Worm (Caenorhabditis elegans) whole organism, L4 larva: ENCODE measurements around the gene F58A6.1.

Source experiments
- D1046.2 ChIP-seq: fragments of 200-800 bp; sonication (Bioruptor generic); IDR thresholded peaks from 2 replicates; pipeline ENCODE4 v1.3.6; 2022; ENCODE audit warnings: missing genetic modification characterization, missing compliant biosample characterization
- F26F4.8 ChIP-seq: fragments of 200-800 bp; sonication (Bioruptor generic); conservative IDR thresholded peaks from 2 replicates; pipeline ENCODE4 v1.3.6; 2022; ENCODE audit warnings: missing genetic modification characterization, missing compliant biosample characterization
- F44E2.7 ChIP-seq: fragments of 200-800 bp; sonication (Bioruptor generic); IDR thresholded peaks from 2 replicates; pipeline ENCODE4 v2.1.2; 2022; ENCODE audit warnings: missing genetic modification characterization, missing compliant biosample characterization
- T20F7.1 ChIP-seq: fragments of 200-800 bp; sonication (Bioruptor generic); optimal IDR thresholded peaks from 2 replicates; lab custom pipeline; 2018; ENCODE audit warnings: mild to moderate bottlenecking, missing genetic modification characterization, missing compliant biosample characterization
- T26A8.4 ChIP-seq: fragments of 200-800 bp; sonication (Bioruptor generic); IDR thresholded peaks from 2 replicates; pipeline ENCODE4 v1.3.6; 2022; ENCODE audit warnings: missing genetic modification characterization, missing compliant biosample characterization
- ZK337.2 ChIP-seq: fragments of 200-800 bp; sonication (Bioruptor generic); IDR thresholded peaks from 2 replicates; pipeline ENCODE4 v1.3.6; 2022; ENCODE audit warnings: missing genetic modification reagents, missing genetic modification characterization, missing compliant biosample characterization
- ZK546.5 ChIP-seq, 2 experiments: sonication (generic microtip); optimal IDR thresholded peaks; 2 replicates each; lab custom pipeline; 2017; ENCODE audit warnings: missing biosample characterization in 2 of 2, missing genetic modification characterization in 2 of 2
- aha-1 ChIP-seq: fragments of 150-350 bp; peaks from one replicate; lab custom pipeline; 2014; ENCODE audit warnings: missing biosample characterization, missing genetic modification characterization
- arid-1 ChIP-seq: fragments of 200-800 bp; sonication (Bioruptor generic); conservative IDR thresholded peaks from 2 replicates; pipeline ENCODE4 v1.3.6; 2022; ENCODE audit warnings: missing genetic modification reagents, missing genetic modification characterization, missing compliant biosample characterization
- ceh-20 ChIP-seq: fragments of 200-800 bp; sonication (Bioruptor generic); IDR thresholded peaks from 2 replicates; pipeline ENCODE4 v1.3.6; 2022; ENCODE audit warnings: missing genetic modification reagents, missing genetic modification characterization, missing compliant biosample characterization
- ceh-32 ChIP-seq: sonication (generic microtip); optimal IDR thresholded peaks from 2 replicates; lab custom pipeline; 2016; ENCODE audit warnings: mild to moderate bottlenecking, missing genetic modification characterization, missing compliant biosample characterization; ENCODE audit not compliant: poor library complexity
- ceh-62 ChIP-seq: sonication (generic microtip); optimal IDR thresholded peaks from 2 replicates; lab custom pipeline; 2017; ENCODE audit warnings: missing biosample characterization, missing genetic modification characterization
- ceh-82 ChIP-seq: sonication (generic microtip); optimal IDR thresholded peaks from 2 replicates; lab custom pipeline; 2017; ENCODE audit warnings: missing biosample characterization, missing genetic modification characterization
- cey-2 ChIP-seq: sonication (generic microtip); optimal IDR thresholded peaks from 3 replicates; lab custom pipeline; 2017; ENCODE audit warnings: missing genetic modification characterization, mild to moderate bottlenecking, missing compliant biosample characterization, antibody characterized with exemption, borderline replicate concordance; ENCODE audit not compliant: insufficient read depth
- dmd-6 ChIP-seq: fragments of 200-800 bp; sonication (Bioruptor generic); IDR thresholded peaks from 2 replicates; pipeline ENCODE4 v1.3.6; 2022; ENCODE audit warnings: missing genetic modification reagents, missing genetic modification characterization, missing compliant biosample characterization
- dpl-1 ChIP-seq: fragments of 150-350 bp; optimal IDR thresholded peaks from 2 replicates; lab custom pipeline; 2014; ENCODE audit warnings: missing biosample characterization, missing genetic modification reagents, missing genetic modification characterization
- duxl-1 ChIP-seq: sonication (generic microtip); optimal IDR thresholded peaks from 2 replicates; lab custom pipeline; 2016; ENCODE audit warnings: mild to moderate bottlenecking, missing genetic modification characterization, moderate library complexity, missing compliant biosample characterization; ENCODE audit not compliant: poor library complexity
- egl-27 ChIP-seq: sonication (generic microtip); optimal IDR thresholded peaks from 3 replicates; lab custom pipeline; 2017; ENCODE audit warnings: missing biosample characterization, missing genetic modification reagents, missing genetic modification characterization
- gei-8 ChIP-seq: fragments of 200-800 bp; sonication (Bioruptor generic); optimal IDR thresholded peaks from 2 replicates; lab custom pipeline; 2018; ENCODE audit warnings: mild to moderate bottlenecking, missing genetic modification characterization, missing compliant biosample characterization
- hif-1 ChIP-seq, 2 experiments: sonication (generic microtip); optimal IDR thresholded peaks; 2 replicates each; lab custom pipeline; 2016 to 2017; ENCODE audit warnings: missing compliant biosample characterization in 2 of 2, missing genetic modification characterization in 2 of 2, missing genetic modification reagents in 2 of 2, missing genotype in 2 of 2, mild to moderate bottlenecking in 1 of 2
- hlh-11 ChIP-seq: fragments of 200-800 bp; sonication (Bioruptor generic); optimal IDR thresholded peaks from 2 replicates; lab custom pipeline; 2018; ENCODE audit warnings: mild to moderate bottlenecking, missing genetic modification characterization, missing compliant biosample characterization
- hlh-30 ChIP-seq: sonication (generic microtip); optimal IDR thresholded peaks from 2 replicates; lab custom pipeline; 2017; ENCODE audit warnings: antibody characterized with exemption, mild to moderate bottlenecking, missing genetic modification characterization, missing compliant biosample characterization; ENCODE audit not compliant: insufficient read depth
- hmg-1.1 ChIP-seq: fragments of 200-800 bp; sonication (Bioruptor generic); IDR thresholded peaks from 2 replicates; pipeline ENCODE4 v1.3.6; 2022; ENCODE audit warnings: missing genetic modification reagents, missing genetic modification characterization, missing compliant biosample characterization
- lin-1 ChIP-seq: fragments of 200-800 bp; sonication (Bioruptor generic); IDR thresholded peaks from 2 replicates; pipeline ENCODE4 v1.3.6; 2022; ENCODE audit warnings: missing genetic modification reagents, missing genetic modification characterization, missing compliant biosample characterization
- lir-3 ChIP-seq: sonication (generic microtip); optimal IDR thresholded peaks from 2 replicates; lab custom pipeline; 2016; ENCODE audit warnings: mild to moderate bottlenecking, missing genetic modification characterization, missing compliant biosample characterization
- madf-9 ChIP-seq: fragments of 200-800 bp; sonication (Bioruptor generic); conservative IDR thresholded peaks from 2 replicates; pipeline ENCODE4 v1.3.6; 2022; ENCODE audit warnings: missing genetic modification reagents, missing genetic modification characterization, missing compliant biosample characterization
- mdl-1 ChIP-seq, 2 experiments: fragments of 150-350 bp in 1 of 2; sonication (generic microtip) in 1 of 2; optimal IDR thresholded peaks; 2 replicates each; lab custom pipeline; 2014 to 2017; ENCODE audit warnings: missing biosample characterization in 2 of 2, missing genetic modification characterization in 2 of 2
- mep-1 ChIP-seq: fragments of 150-350 bp; sonication (generic microtip); optimal IDR thresholded peaks from 3 replicates; lab custom pipeline; 2014; ENCODE audit warnings: missing biosample characterization, missing genetic modification characterization
- mxl-2 ChIP-seq: fragments of 200-800 bp; sonication (Bioruptor generic); conservative IDR thresholded peaks from 2 replicates; pipeline ENCODE4 v1.3.6; 2022; ENCODE audit warnings: missing genetic modification reagents, missing genetic modification characterization, missing compliant biosample characterization
- mxl-3 ChIP-seq: fragments of 200-800 bp; sonication (Bioruptor generic); optimal IDR thresholded peaks from 2 replicates; lab custom pipeline; 2018; ENCODE audit warnings: mild to moderate bottlenecking, missing genetic modification characterization, missing compliant biosample characterization
- nhr-237 ChIP-seq: sonication (generic microtip); optimal IDR thresholded peaks from 2 replicates; lab custom pipeline; 2017; ENCODE audit warnings: missing biosample characterization, missing genetic modification characterization
- nhr-41 ChIP-seq: fragments of 200-800 bp; sonication (Bioruptor generic); IDR thresholded peaks from 2 replicates; pipeline ENCODE4 v1.3.6; 2022; ENCODE audit warnings: missing genetic modification reagents, missing genetic modification characterization, missing compliant biosample characterization
- nhr-76 ChIP-seq: fragments of 150-350 bp; optimal IDR thresholded peaks from 2 replicates; lab custom pipeline; 2014; ENCODE audit warnings: missing biosample characterization, missing genetic modification characterization
- pqm-1 ChIP-seq: sonication (generic microtip); optimal IDR thresholded peaks from 2 replicates; lab custom pipeline; 2017; ENCODE audit warnings: missing biosample characterization, missing genetic modification characterization
- rbr-2 ChIP-seq: sonication (generic microtip); optimal IDR thresholded peaks from 2 replicates; lab custom pipeline; 2016; ENCODE audit warnings: missing genotype, missing genetic modification characterization, missing compliant biosample characterization
- tra-1 ChIP-seq: fragments of 200-800 bp; sonication (Bioruptor generic); IDR thresholded peaks from 2 replicates; pipeline ENCODE4 v1.3.6; 2022; ENCODE audit warnings: missing genetic modification reagents, missing genetic modification characterization, missing compliant biosample characterization
- unc-130 ChIP-seq: sonication (generic microtip); optimal IDR thresholded peaks from 2 replicates; lab custom pipeline; 2016; ENCODE audit warnings: missing genetic modification reagents, missing genetic modification characterization, missing compliant biosample characterization
- unc-39 ChIP-seq: sonication (generic microtip); optimal IDR thresholded peaks from 2 replicates; lab custom pipeline; 2017; ENCODE audit warnings: missing biosample characterization, missing genetic modification characterization
- unc-62 ChIP-seq, 3 experiments: fragments of 150-350 bp in 1 of 3; sonication (generic microtip); optimal IDR thresholded peaks in 2 of 3; peaks in 1 of 3; 1 replicate in 1 of 3; 2 replicates in 2 of 3; lab custom pipeline; 2014 to 2017; ENCODE audit warnings: missing biosample characterization in 3 of 3, missing genetic modification characterization in 3 of 3, missing genetic modification reagents in 3 of 3, missing genotype in 1 of 3
- zfp-3 ChIP-seq: fragments of 200-800 bp; sonication (Bioruptor generic); conservative IDR thresholded peaks from 2 replicates; pipeline ENCODE4 v1.3.6; 2022; ENCODE audit warnings: missing genetic modification reagents, missing genetic modification characterization, missing compliant biosample characterization

F58A6.1 gene

DNA sequence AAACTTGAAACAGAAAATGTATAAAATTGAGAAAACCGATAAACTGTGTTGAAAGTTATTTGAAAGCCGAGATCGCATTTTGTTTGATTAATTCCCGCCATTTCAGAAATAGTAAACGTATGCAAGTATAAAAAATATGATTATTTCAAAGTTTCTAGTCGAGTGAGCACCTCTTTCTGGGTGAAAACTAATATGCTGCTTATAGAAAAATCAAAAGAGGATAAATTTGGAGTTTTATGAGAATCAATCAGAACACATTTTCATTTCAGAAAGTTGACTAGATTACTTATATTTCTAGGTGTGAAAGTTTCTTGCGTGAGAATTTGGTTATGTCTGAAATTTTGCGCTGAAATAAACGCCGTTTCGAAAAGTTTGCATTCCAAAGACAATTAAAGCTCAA lies 14.8 kb downstream of the F58A6.1 start, which contains the start of gene srb-13:
Gene srb-13 (minus strand): TSS at position 101 of the 400 bp plus-strand sequence.
- TF ChIP-seq gei-8 (GFP tag; lab: Kevin White, UChicago), result no peak
- no peak for TF ChIP-seq aha-1 (tag; lab: Kevin White, UChicago)
- TF ChIP-seq tra-1, result no peak
- no peak for TF ChIP-seq dmd-6 (GFP tag; lab: Robert Waterston, UW)
- TF ChIP-seq F44E2.7 (GFP tag; lab: Robert Waterston, UW), result no peak
- no peak for TF ChIP-seq ceh-62 (tag; lab: Kevin White, UChicago)
- TF ChIP-seq pqm-1 (tag; lab: Kevin White, UChicago), result no peak
- TF ChIP-seq unc-39, result no peak
- no peak for TF ChIP-seq ceh-32 (tag; lab: Kevin White, UChicago)
- no peak for TF ChIP-seq arid-1
- TF ChIP-seq lir-3 (tag; lab: Kevin White, UChicago), result no peak

DNA sequence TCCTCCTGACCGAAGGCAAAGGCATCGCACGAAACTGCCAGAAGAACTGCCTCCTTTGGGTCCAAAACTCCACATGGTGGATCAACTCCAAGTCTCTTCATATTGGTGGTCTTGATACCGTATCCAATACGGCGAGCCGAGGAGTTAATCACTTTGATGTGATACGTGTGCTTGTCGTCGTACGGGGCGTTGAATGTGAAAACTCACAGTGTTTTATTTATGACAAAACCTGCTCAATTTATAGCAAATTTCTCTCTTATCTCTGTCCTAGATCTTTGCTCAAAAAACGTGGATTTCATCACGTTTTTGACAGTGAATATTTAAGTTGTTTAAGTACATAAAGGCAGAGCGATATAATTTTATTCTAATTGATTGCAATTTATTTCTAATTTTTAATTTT lies 16.1 kb downstream of the F58A6.1 start, which contains the start of gene F58A6.9:
Gene F58A6.9 (minus strand): TSS at position 101 of the 400 bp plus-strand sequence.
- 0 out of 2 replicates have a peak, but pooled peaks have one; percentile 34 for TF ChIP-seq F26F4.8 (GFP tag; lab: Robert Waterston, UW)

DNA sequence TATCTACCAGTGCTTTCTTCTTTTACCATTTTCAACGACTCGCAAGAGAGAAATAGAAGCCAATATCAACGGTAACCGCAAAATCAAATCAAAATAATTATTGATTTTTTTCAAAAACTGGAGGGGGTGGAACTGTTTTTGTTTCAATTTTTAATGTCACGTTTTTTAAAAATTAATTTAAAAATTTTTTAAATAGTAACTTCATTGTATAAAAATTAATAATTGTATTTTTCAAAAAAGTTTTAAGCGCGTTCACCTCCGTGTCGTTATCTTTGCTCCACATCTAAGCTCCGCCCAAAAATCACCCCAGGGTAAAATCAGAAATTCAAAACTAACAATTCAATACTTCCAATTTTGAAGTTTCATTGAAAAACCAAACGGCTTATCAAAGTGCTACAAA lies 18.4 kb downstream of the F58A6.1 start, which contains the start of gene C27D6.11:
Gene C27D6.11 (minus strand): TSS at position 101 of the 400 bp plus-strand sequence.
- no peak for TF ChIP-seq zfp-3 (GFP tag; lab: Robert Waterston, UW)
- TF ChIP-seq egl-27, result no peak
- TF ChIP-seq T20F7.1 (GFP tag; lab: Kevin White, UChicago), result no peak
- TF ChIP-seq ZK337.2, result no peak
- no peak for TF ChIP-seq mxl-3
- TF ChIP-seq unc-62 (GFP tag; optimal IDR thresholded peaks at IDR 0.05 in 1 of 2; lab: Kevin White, UChicago), result no peak
- no peak for TF ChIP-seq unc-62 (tag; optimal IDR thresholded peaks at IDR 0.05; lab: Kevin White, UChicago)
- no peak for TF ChIP-seq cey-2 (tag; lab: Kevin White, UChicago)
- no peak for TF ChIP-seq hmg-1.1 (GFP tag; lab: Robert Waterston, UW)
- TF ChIP-seq ceh-20 (GFP tag; lab: Robert Waterston, UW), result no peak

DNA sequence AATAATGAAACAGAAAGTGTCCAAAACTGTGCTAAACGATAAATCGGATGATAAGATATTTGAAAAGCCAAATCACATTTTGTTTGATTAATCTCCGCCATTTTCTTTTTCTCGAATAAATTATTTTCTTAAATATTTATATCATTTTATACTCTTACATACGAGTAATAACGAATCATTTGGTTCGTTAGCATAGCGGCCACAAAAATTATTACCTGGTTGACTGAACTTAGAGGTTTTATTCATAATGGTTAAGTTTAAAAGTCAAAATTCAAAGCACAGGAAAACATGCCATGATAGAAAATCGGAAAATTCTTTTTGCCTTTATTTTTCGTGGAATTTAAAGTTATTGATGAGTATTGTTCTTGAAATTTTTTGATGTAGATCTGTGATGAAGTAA lies 20.6 kb downstream of the F58A6.1 start, which contains the start of gene srb-5:
Gene srb-5 (minus strand): TSS at position 101 of the 400 bp plus-strand sequence.
- no peak for TF ChIP-seq nhr-76
- TF ChIP-seq ZK337.2, result no peak
- no peak for TF ChIP-seq ZK546.5 (tag; optimal IDR thresholded peaks at IDR 0.05; lab: Kevin White, UChicago)
- no peak for TF ChIP-seq madf-9
- TF ChIP-seq aha-1 (tag; lab: Kevin White, UChicago), result no peak
- no peak for TF ChIP-seq hif-1 (tag; optimal IDR thresholded peaks at IDR 0.05; lab: Kevin White, UChicago)
- TF ChIP-seq nhr-237 (tag; lab: Kevin White, UChicago), result no peak
- TF ChIP-seq rbr-2 (tag; lab: Kevin White, UChicago), result no peak

DNA sequence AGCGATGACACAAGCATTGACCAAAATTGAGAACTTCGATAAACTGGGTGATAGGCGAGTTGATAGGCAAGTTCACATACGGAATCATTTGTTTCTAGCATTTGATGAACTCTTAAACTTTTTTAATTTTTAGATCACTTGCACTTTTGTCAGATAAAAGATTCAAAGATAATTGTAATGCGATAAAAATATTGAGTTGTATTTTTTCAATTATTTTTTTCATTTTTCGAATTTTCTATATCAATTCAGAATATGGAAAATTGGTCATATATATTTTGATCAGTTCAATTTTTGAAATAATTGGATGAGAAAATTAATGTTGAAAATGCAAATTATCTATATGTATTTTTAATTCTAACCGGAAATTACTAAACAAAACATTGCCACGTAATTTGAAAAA lies 24.0 kb downstream of the F58A6.1 start, which contains the start of gene srb-3:
Gene srb-3 (minus strand): TSS at position 101 of the 400 bp plus-strand sequence.
- TF ChIP-seq duxl-1 (tag; lab: Kevin White, UChicago) (no peak), D1046.2 (no peak), hlh-30 (tag; lab: Kevin White, UChicago) (no peak), nhr-41 (no peak), hif-1 (tag; optimal IDR thresholded peaks at IDR 0.05; lab: Kevin White, UChicago) (no peak), T20F7.1 (GFP tag; lab: Kevin White, UChicago) (no peak), lin-1 (GFP tag; lab: Robert Waterston, UW) (no peak), dpl-1 (GFP tag; lab: Kevin White, UChicago) (no peak), unc-130 (GFP tag; lab: Kevin White, UChicago) (no peak), mep-1 (tag; lab: Kevin White, UChicago) (no peak), unc-62 (GFP tag; optimal IDR thresholded peaks at IDR 0.05 in 1 of 2; lab: Kevin White, UChicago) (no peak), unc-62 (tag; optimal IDR thresholded peaks at IDR 0.05; lab: Kevin White, UChicago) (no peak), ceh-82 (tag; lab: Kevin White, UChicago) (no peak), mdl-1 (tag; optimal IDR thresholded peaks at IDR 0.05; lab: Kevin White, UChicago) (no peak), mxl-2 (GFP tag; lab: Robert Waterston, UW) (no peak), T26A8.4 (GFP tag; lab: Robert Waterston, UW) (no peak), hlh-11 (no peak), ceh-32 (tag; lab: Kevin White, UChicago) (no peak)
